Fruit fly (Drosophila melanogaster) whole organism, pupa: ENCODE measurements around the gene Afti.

Experiments used
- CG10348 ChIP-seq: fragments of 200-800 bp; sonication (Bioruptor generic); IDR thresholded peaks from 2 replicates; pipeline ENCODE4 v1.3.6; 2022; ENCODE audit warnings: missing biosample characterization, missing genetic modification characterization
- CG15710 ChIP-seq: fragments of 200-800 bp; sonication (Bioruptor generic); optimal IDR thresholded peaks from 2 replicates; lab custom pipeline; 2018; ENCODE audit warnings: missing biosample characterization, mild to moderate bottlenecking, missing genetic modification characterization, moderate library complexity
- CG32121 ChIP-seq: fragments of 200-800 bp; sonication (Bioruptor generic); IDR thresholded peaks from 2 replicates; pipeline ENCODE4 v1.3.6; 2022; ENCODE audit warnings: missing biosample characterization, missing genetic modification characterization
- CG4496 ChIP-seq: fragments of 200-800 bp; sonication (Bioruptor generic); IDR thresholded peaks from 3 replicates; pipeline ENCODE4 v1.3.6; 2022; ENCODE audit warnings: missing biosample characterization, missing genetic modification characterization
- CG8301 ChIP-seq: fragments of 200-800 bp; sonication (Bioruptor generic); optimal IDR thresholded peaks from 2 replicates; lab custom pipeline; 2018; ENCODE audit warnings: missing biosample characterization, mild to moderate bottlenecking, missing genetic modification characterization
- CG9948 ChIP-seq: fragments of 200-800 bp; sonication (Bioruptor generic); optimal IDR thresholded peaks from 2 replicates; lab custom pipeline; 2018; ENCODE audit warnings: missing biosample characterization, mild to moderate bottlenecking, missing genetic modification characterization, moderate library complexity
- D1 ChIP-seq: fragments of 200-800 bp; sonication (Bioruptor generic); optimal IDR thresholded peaks from 2 replicates; lab custom pipeline; 2018; ENCODE audit warnings: missing biosample characterization, mild to moderate bottlenecking, missing genetic modification characterization, moderate library complexity
- Snoo ChIP-seq: fragments of 200-800 bp; sonication (Bioruptor generic); optimal IDR thresholded peaks from 3 replicates; lab custom pipeline; 2017; ENCODE audit warnings: missing biosample characterization, mild to moderate bottlenecking, missing genetic modification characterization, inconsistent platforms
- fd96Ca ChIP-seq: fragments of 200-800 bp; sonication (Bioruptor generic); IDR thresholded peaks from 3 replicates; pipeline ENCODE4 v1.3.6; 2022; ENCODE audit warnings: missing biosample characterization, missing genetic modification characterization
- rn ChIP-seq: fragments of 200-800 bp; sonication (Bioruptor generic); IDR thresholded peaks from 2 replicates; pipeline ENCODE4 v1.3.6; 2022; ENCODE audit warnings: missing biosample characterization, missing genetic modification characterization

- TF ChIP-seq rn (GFP tag; lab: Robert Waterston, UW) (no peak), CG32121 (GFP tag; lab: Robert Waterston, UW) (no peak), fd96Ca (GFP tag; lab: Robert Waterston, UW) (no peak), Snoo (tag; lab: Kevin White, UChicago) (no peak), CG9948 (tag; lab: Kevin White, UChicago) (no peak), D1 (tag; lab: Kevin White, UChicago) (no peak), CG15710 (no peak), CG10348 (GFP tag; lab: Robert Waterston, UW) (no peak), CG8301 (tag; lab: Kevin White, UChicago) (no peak), CG4496 (GFP tag; lab: Robert Waterston, UW) (no peak)
Observed at dm6 chr3R:14284422-14284760, 42.1 kb downstream of the Afti start.
